Fruit fly (Drosophila melanogaster) whole organism, wandering third instar larva: ENCODE data around the gene TkR99D.

Experiments used
- CG32264 ChIP-seq: fragments of 200-800 bp; sonication (Bioruptor generic); optimal IDR thresholded peaks from 2 replicates; lab custom pipeline; 2016; ENCODE audit warnings: missing biosample characterization, missing genetic modification characterization
- Hnf4 ChIP-seq: fragments of 200-800 bp; sonication (Bioruptor generic); optimal IDR thresholded peaks from 2 replicates; lab custom pipeline; 2016; ENCODE audit warnings: missing biosample characterization, mild to moderate bottlenecking, missing genetic modification characterization
- Rel ChIP-seq, 2 experiments: fragments of 200-800 bp; sonication (Bioruptor generic) in 1 of 2; optimal IDR thresholded peaks; 2 replicates in 1 of 2; 3 replicates in 1 of 2; lab custom pipeline; 2016 to 2019; ENCODE audit warnings: mild to moderate bottlenecking in 2 of 2, missing biosample characterization in 2 of 2, missing genetic modification characterization in 2 of 2, moderate library complexity in 1 of 2
- br ChIP-seq: fragments of 200-800 bp; sonication (Bioruptor generic); optimal IDR thresholded peaks from 2 replicates; lab custom pipeline; 2016; ENCODE audit warnings: missing biosample characterization, missing genetic modification characterization
- dmrt93B ChIP-seq: fragments of 200-800 bp; sonication (Bioruptor generic); optimal IDR thresholded peaks from 2 replicates; lab custom pipeline; 2018; ENCODE audit warnings: missing biosample characterization, mild to moderate bottlenecking, missing genetic modification characterization
- ey ChIP-seq: fragments of 200-800 bp; sonication (Bioruptor generic); optimal IDR thresholded peaks from 2 replicates; lab custom pipeline; 2016; ENCODE audit warnings: missing biosample characterization, missing genetic modification characterization
- foxo ChIP-seq, 2 experiments: fragments of 200-800 bp; sonication (Bioruptor generic); optimal IDR thresholded peaks; 2 replicates in 1 of 2; 3 replicates in 1 of 2; lab custom pipeline; 2016 to 2017; ENCODE audit warnings: missing biosample characterization in 2 of 2, missing genetic modification characterization in 2 of 2
- h ChIP-seq: fragments of 200-800 bp; sonication (Bioruptor generic); optimal IDR thresholded peaks from 3 replicates; lab custom pipeline; 2016; ENCODE audit warnings: missing biosample characterization, mild to moderate bottlenecking, missing genetic modification characterization
- lola ChIP-seq: fragments of >200 bp; optimal IDR thresholded peaks from 2 replicates; lab custom pipeline; 2017; ENCODE audit warnings: missing biosample characterization, missing genetic modification characterization
- pan ChIP-seq: fragments of >200 bp; optimal IDR thresholded peaks from 2 replicates; lab custom pipeline; 2017
- psq ChIP-seq: fragments of 200-800 bp; sonication (Bioruptor generic); optimal IDR thresholded peaks from 3 replicates; lab custom pipeline; 2017; ENCODE audit warnings: missing biosample characterization, mild to moderate bottlenecking, missing genetic modification characterization, moderate library complexity
- usp ChIP-seq: fragments of >200 bp; optimal IDR thresholded peaks from 2 replicates; lab custom pipeline; 2017; ENCODE audit warnings: missing biosample characterization, missing genetic modification characterization
- woc ChIP-seq: sonication (Bioruptor generic); optimal IDR thresholded peaks from 2 replicates; lab custom pipeline; 2016; ENCODE audit warnings: missing biosample characterization, mild to moderate bottlenecking, missing genetic modification characterization

- TF ChIP-seq ey (peak; percentile 19), usp (GFP tag; lab: Kevin White, UChicago) (no peak), lola (no peak), h (peak; percentile 18), CG32264 (GFP tag; lab: Kevin White, UChicago) (no peak), Hnf4 (no peak), psq (no peak), pan (lab: Kevin White, UChicago) (no peak), Rel (GFP tag; optimal IDR thresholded peaks at IDR 0.05; lab: Kevin White, UChicago) (no peak), Rel (tag; optimal IDR thresholded peaks at IDR 0.05; lab: Kevin White, UChicago) (no peak), br (GFP tag; lab: Kevin White, UChicago) (no peak), foxo (GFP tag; optimal IDR thresholded peaks at IDR 0.05; lab: Kevin White, UChicago) (no peak), woc (GFP tag; lab: Kevin White, UChicago) (no peak), dmrt93B (GFP tag; lab: Kevin White, UChicago) (no peak)
Measured at dm6 chr3R:29982027-29982426, 12.8 kb upstream of the TkR99D start.
